Worm (Caenorhabditis elegans): ENCODE measurements around the gene srsx-24.
A peak's percentile ranks its signal among the peaks of the same experiment; 100 is the strongest.

srsx-24 gene

ce11 chrV:7415780-7416428 is 36.6 kb upstream of the srsx-24 start, which contains the start of gene F18E3.13 (continued):
- no peak for TF ChIP-seq ceh-82 (tag; optimal IDR thresholded peaks at IDR 0.05)
- no peak for TF ChIP-seq zag-1 (tag; optimal IDR thresholded peaks at IDR 0.05)
- no peak for TF ChIP-seq lin-13 (GFP tag; optimal IDR thresholded peaks at IDR 0.05)
- TF ChIP-seq attf-4 (tag; optimal IDR thresholded peaks at IDR 0.05): no peak
- no peak for TF ChIP-seq spr-3 (GFP tag; optimal IDR thresholded peaks at IDR 0.05)
- TF ChIP-seq Y105C5A.15 (GFP tag; IDR thresholded peaks at IDR 0.05): no peak
- no peak for TF ChIP-seq daf-8 (GFP tag; IDR thresholded peaks at IDR 0.05)
- TF ChIP-seq ztf-11 (tag; optimal IDR thresholded peaks at IDR 0.05): no peak
- TF ChIP-seq mxl-3 (GFP tag; optimal IDR thresholded peaks at IDR 0.05): peak; percentile 72
- no peak for TF ChIP-seq sdz-12 (GFP tag; optimal IDR thresholded peaks at IDR 0.05)
- TF ChIP-seq nhr-10 (tag; optimal IDR thresholded peaks at IDR 0.05): no peak
- TF ChIP-seq F37D6.2 (tag; optimal IDR thresholded peaks at IDR 0.05): no peak
- peak; percentile 9 for TF ChIP-seq dpl-1 (GFP tag; optimal IDR thresholded peaks at IDR 0.05)
- no peak for TF ChIP-seq php-3 (GFP tag; IDR thresholded peaks at IDR 0.05)
- no peak for TF ChIP-seq daf-12 (tag; optimal IDR thresholded peaks at IDR 0.05)
- no peak for TF ChIP-seq skn-1 (tag; optimal IDR thresholded peaks at IDR 0.05)
- TF ChIP-seq egl-43 (GFP tag; IDR thresholded peaks at IDR 0.05): no peak
- TF ChIP-seq nhr-42 (GFP tag; IDR thresholded peaks at IDR 0.05): no peak
- peak in 1 of 2 experiments; percentile 55 for TF ChIP-seq unc-62 (GFP tag; optimal IDR thresholded peaks at IDR 0.05 in 1 of 2)
- TF ChIP-seq unc-62 (tag; optimal IDR thresholded peaks at IDR 0.05): no peak
- no peak for TF ChIP-seq tra-1 (GFP tag; IDR thresholded peaks at IDR 0.05)
- no peak for TF ChIP-seq Y48G9A.11 (GFP tag; IDR thresholded peaks at IDR 0.05)
- peak in 1 of 2 experiments; percentile 57 for TF ChIP-seq lsy-2 (tag; optimal IDR thresholded peaks at IDR 0.05)
- TF ChIP-seq ceh-32 (tag; optimal IDR thresholded peaks at IDR 0.05; ENCODE audit: poor library complexity): no peak
- no peak; the same call in 1 of the 2 replicates for TF ChIP-seq lin-1 (GFP tag; IDR thresholded peaks at IDR 0.05)
- no peak for TF ChIP-seq ces-1 (GFP tag; optimal IDR thresholded peaks at IDR 0.05)
- no peak for TF ChIP-seq ztf-7 (tag; optimal IDR thresholded peaks at IDR 0.05)
- TF ChIP-seq snpc-4 (tag; optimal IDR thresholded peaks at IDR 0.05): no peak
- TF ChIP-seq aly-2 (tag; optimal IDR thresholded peaks at IDR 0.05): no peak
- peak; percentile 54 for TF ChIP-seq mep-1 (tag; optimal IDR thresholded peaks at IDR 0.05)
- TF ChIP-seq rbr-2 (tag; optimal IDR thresholded peaks at IDR 0.05): no peak
- no peak for TF ChIP-seq dve-1 (tag; optimal IDR thresholded peaks at IDR 0.05; ENCODE audit: insufficient read depth)
- no peak for TF ChIP-seq F49E8.2 (tag; optimal IDR thresholded peaks at IDR 0.05; ENCODE audit: borderline replicate concordance)
- TF ChIP-seq hif-1 (tag; optimal IDR thresholded peaks at IDR 0.05): peak; percentile 19 to 60
- peak; percentile 36 for TF ChIP-seq duxl-1 (tag; optimal IDR thresholded peaks at IDR 0.05; ENCODE audit: poor library complexity)
- TF ChIP-seq zfp-3 (GFP tag; conservative IDR thresholded peaks at IDR 0.05): no peak
- TF ChIP-seq lir-3 (tag; optimal IDR thresholded peaks at IDR 0.05): no peak

ce11 chrV:7414909-7415308 is 35.6 kb upstream of the srsx-24 start, which contains the start of gene F18E3.12:
TSS of gene F18E3.12 (plus strand) at chrV:7414985.
- no peak for TF ChIP-seq snpc-1.2 (GFP tag; IDR thresholded peaks at IDR 0.05)
- TF ChIP-seq ama-1 (optimal IDR thresholded peaks at IDR 0.05): peak; percentile 96

- TF ChIP-seq dpl-1 (GFP tag; optimal IDR thresholded peaks at IDR 0.05): no peak
- TF ChIP-seq daf-12 (tag; optimal IDR thresholded peaks at IDR 0.05): no peak
- TF ChIP-seq ctbp-1 (GFP tag; IDR thresholded peaks at IDR 0.05): no peak
- no peak for TF ChIP-seq saeg-2 (GFP tag; IDR thresholded peaks at IDR 0.05)
- no peak for TF ChIP-seq lim-7 (GFP tag; IDR thresholded peaks at IDR 0.05)
- TF ChIP-seq ama-1 (optimal IDR thresholded peaks at IDR 0.05): peak; percentile 94
- peak in 1 of 2 experiments; percentile 50 for TF ChIP-seq hif-1 (tag; optimal IDR thresholded peaks at IDR 0.05)
- no peak for TF ChIP-seq mes-2 (tag; optimal IDR thresholded peaks at IDR 0.05; ENCODE audit: poor library complexity, severe bottlenecking)
- TF ChIP-seq T26A8.4 (GFP tag; IDR thresholded peaks at IDR 0.05): 0 out of 2 replicates have a peak, but pooled peaks have one; percentile 35
- no peak for TF ChIP-seq egl-43 (GFP tag; IDR thresholded peaks at IDR 0.05)
- no peak for TF ChIP-seq nhr-102 (tag; optimal IDR thresholded peaks at IDR 0.05)
- TF ChIP-seq mxl-3 (GFP tag; optimal IDR thresholded peaks at IDR 0.05): peak; percentile 45
- TF ChIP-seq rbr-2 (tag; optimal IDR thresholded peaks at IDR 0.05): no peak
- TF ChIP-seq attf-4 (tag; optimal IDR thresholded peaks at IDR 0.05): no peak
- TF ChIP-seq spr-3 (GFP tag; optimal IDR thresholded peaks at IDR 0.05): no peak
- TF ChIP-seq dmd-9 (GFP tag; IDR thresholded peaks at IDR 0.05): no peak
- no peak for TF ChIP-seq zip-2 (tag; optimal IDR thresholded peaks at IDR 0.05)
- TF ChIP-seq ztf-7 (tag; optimal IDR thresholded peaks at IDR 0.05): no peak
These were observed 34.0 kb upstream of the srsx-24 start, which contains the start of gene F18E3.11 for ce11 chrV:7413107-7413774. TSS of gene F18E3.11 (plus strand) at chrV:7413482.

Data from whole organism, L4 larva.